Worm (Caenorhabditis elegans) whole organism, late embryonic: Measurements from ENCODE around the gene alfa-1.

ENCODE experiments used
- ceh-18 ChIP-seq: sonication (generic microtip); optimal IDR thresholded peaks from 2 replicates; lab custom pipeline; 2016; ENCODE audit warnings: missing genetic modification characterization, missing compliant biosample characterization
- ceh-19 ChIP-seq: fragments of 200-800 bp; sonication (Bioruptor generic); optimal IDR thresholded peaks from 2 replicates; lab custom pipeline; 2018; ENCODE audit warnings: mild to moderate bottlenecking, missing genetic modification characterization, missing compliant biosample characterization
- ceh-24 ChIP-seq: sonication (generic microtip); optimal IDR thresholded peaks from 2 replicates; lab custom pipeline; 2016; ENCODE audit warnings: mild to moderate bottlenecking, missing genetic modification characterization, missing compliant biosample characterization
- ceh-30 ChIP-seq: fragments of 150-350 bp; optimal IDR thresholded peaks from 2 replicates; lab custom pipeline; 2014; ENCODE audit warnings: missing biosample characterization, missing genetic modification characterization
- ceh-31 ChIP-seq: sonication (generic microtip); optimal IDR thresholded peaks from 2 replicates; lab custom pipeline; 2016; ENCODE audit warnings: missing genetic modification characterization, missing compliant biosample characterization
- ceh-34 ChIP-seq: sonication (generic microtip); optimal IDR thresholded peaks from 2 replicates; lab custom pipeline; 2016; ENCODE audit warnings: mild to moderate bottlenecking, missing genetic modification characterization, missing compliant biosample characterization
- ceh-9 ChIP-seq: sonication (generic microtip); optimal IDR thresholded peaks from 2 replicates; lab custom pipeline; 2016; ENCODE audit warnings: mild to moderate bottlenecking, missing genetic modification characterization, inconsistent platforms, missing compliant biosample characterization
- che-1 ChIP-seq: sonication (generic microtip); optimal IDR thresholded peaks from 2 replicates; lab custom pipeline; 2016; ENCODE audit warnings: mild to moderate bottlenecking, missing genetic modification characterization, missing compliant biosample characterization
- dmd-4 ChIP-seq: sonication (generic microtip); optimal IDR thresholded peaks from 2 replicates; lab custom pipeline; 2016; ENCODE audit warnings: borderline replicate concordance, missing genetic modification characterization, missing compliant biosample characterization
- dve-1 ChIP-seq: sonication (generic microtip); optimal IDR thresholded peaks from 2 replicates; lab custom pipeline; 2017; ENCODE audit warnings: antibody characterized with exemption, mild to moderate bottlenecking, missing genetic modification characterization, missing compliant biosample characterization
- elt-2 ChIP-seq: sonication (generic microtip); optimal IDR thresholded peaks from 2 replicates; lab custom pipeline; 2016; ENCODE audit warnings: missing genetic modification reagents, missing genetic modification characterization, missing compliant biosample characterization
- elt-4 ChIP-seq: sonication (generic microtip); optimal IDR thresholded peaks from 2 replicates; lab custom pipeline; 2016; ENCODE audit warnings: missing genetic modification characterization, missing compliant biosample characterization
- eyg-1 ChIP-seq: sonication (generic microtip); optimal IDR thresholded peaks from 2 replicates; lab custom pipeline; 2016; ENCODE audit warnings: missing genotype, missing genetic modification characterization, missing compliant biosample characterization
- fax-1 ChIP-seq: sonication (generic microtip); optimal IDR thresholded peaks from 2 replicates; lab custom pipeline; 2016; ENCODE audit warnings: missing genotype, missing genetic modification characterization, missing compliant biosample characterization
- fkh-10 ChIP-seq: fragments of 150-350 bp; optimal IDR thresholded peaks from 2 replicates; lab custom pipeline; 2014; ENCODE audit warnings: missing biosample characterization, missing genetic modification reagents, missing genetic modification characterization
- hlh-13 ChIP-seq: fragments of 200-800 bp; sonication (Bioruptor generic); optimal IDR thresholded peaks from 2 replicates; lab custom pipeline; 2018; ENCODE audit warnings: mild to moderate bottlenecking, missing genetic modification characterization, missing compliant biosample characterization
- hlh-15 ChIP-seq: sonication (generic microtip); optimal IDR thresholded peaks from 2 replicates; lab custom pipeline; 2016; ENCODE audit warnings: missing genetic modification characterization, missing compliant biosample characterization
- hlh-8 ChIP-seq: sonication (generic microtip); optimal IDR thresholded peaks from 2 replicates; lab custom pipeline; 2016; ENCODE audit warnings: missing genotype, missing genetic modification characterization, missing compliant biosample characterization
- lin-11 ChIP-seq: fragments of 200-800 bp; sonication (Bioruptor generic); optimal IDR thresholded peaks from 2 replicates; lab custom pipeline; 2018; ENCODE audit warnings: mild to moderate bottlenecking, missing genetic modification characterization, missing compliant biosample characterization
- madf-2 ChIP-seq: sonication (generic microtip); optimal IDR thresholded peaks from 2 replicates; lab custom pipeline; 2017; ENCODE audit warnings: missing genetic modification characterization, missing compliant biosample characterization
- nfya-1 ChIP-seq: sonication (generic microtip); optimal IDR thresholded peaks from 2 replicates; lab custom pipeline; 2017; ENCODE audit warnings: missing genetic modification characterization, mild to moderate bottlenecking, missing compliant biosample characterization, antibody characterized with exemption, moderate library complexity
- nhr-11 ChIP-seq: fragments of 150-350 bp; optimal IDR thresholded peaks from 2 replicates; lab custom pipeline; 2014; ENCODE audit warnings: missing biosample characterization, missing genetic modification characterization
- odd-2 ChIP-seq: sonication (generic microtip); optimal IDR thresholded peaks from 2 replicates; lab custom pipeline; 2017; ENCODE audit warnings: antibody characterized with exemption, mild to moderate bottlenecking, missing genetic modification characterization, missing compliant biosample characterization
- pag-3 ChIP-seq: sonication (generic microtip); optimal IDR thresholded peaks from 2 replicates; lab custom pipeline; 2016; ENCODE audit warnings: missing compliant biosample characterization, missing genetic modification characterization, borderline replicate concordance
- pha-2 ChIP-seq: sonication (generic microtip); optimal IDR thresholded peaks from 2 replicates; lab custom pipeline; 2017; ENCODE audit warnings: mild to moderate bottlenecking, missing genetic modification characterization, missing compliant biosample characterization
- pha-4 ChIP-seq: fragments of 150-350 bp; optimal IDR thresholded peaks from 2 replicates; lab custom pipeline; 2018; ENCODE audit warnings: missing biosample characterization, missing genetic modification reagents, missing genetic modification characterization
- ref-2 ChIP-seq: sonication (generic microtip); optimal IDR thresholded peaks from 2 replicates; lab custom pipeline; 2016; ENCODE audit warnings: missing genetic modification characterization, missing compliant biosample characterization
- rnt-1 ChIP-seq: sonication (generic microtip); optimal IDR thresholded peaks from 2 replicates; lab custom pipeline; 2016; ENCODE audit warnings: missing genetic modification characterization, missing compliant biosample characterization
- sdc-2 ChIP-seq: sonication (generic microtip); optimal IDR thresholded peaks from 2 replicates; lab custom pipeline; 2016; ENCODE audit warnings: missing genotype, missing genetic modification characterization, missing compliant biosample characterization
- sox-4 ChIP-seq: sonication (generic microtip); optimal IDR thresholded peaks from 2 replicates; lab custom pipeline; 2017; ENCODE audit warnings: mild to moderate bottlenecking, missing genetic modification characterization, inconsistent platforms, missing compliant biosample characterization
- tbx-7 ChIP-seq: sonication (generic microtip); optimal IDR thresholded peaks from 2 replicates; lab custom pipeline; 2016; ENCODE audit warnings: missing genotype, missing genetic modification characterization, missing compliant biosample characterization
- ttx-3 ChIP-seq: sonication (generic microtip); optimal IDR thresholded peaks from 2 replicates; lab custom pipeline; 2016; ENCODE audit warnings: missing genetic modification reagents, missing genetic modification characterization, missing compliant biosample characterization
- unc-3 ChIP-seq, 2 experiments: fragments of 200-800 bp in 1 of 2; sonication (Bioruptor generic) in 1 of 2; sonication (generic microtip) in 1 of 2; conservative IDR thresholded peaks in 1 of 2; optimal IDR thresholded peaks in 1 of 2; 2 replicates each; pipeline versions ENCODE4 v1.3.6 to Lab custom; 2016 to 2022; ENCODE audit warnings: missing compliant biosample characterization in 2 of 2, missing genetic modification characterization in 2 of 2, missing genetic modification reagents in 1 of 2
- unc-42 ChIP-seq: sonication (generic microtip); optimal IDR thresholded peaks from 2 replicates; lab custom pipeline; 2016; ENCODE audit warnings: missing genotype, missing genetic modification characterization, missing compliant biosample characterization
- unc-55 ChIP-seq: sonication (generic microtip); optimal IDR thresholded peaks from 2 replicates; lab custom pipeline; 2017; ENCODE audit warnings: missing biosample characterization, missing genetic modification reagents, missing genetic modification characterization
- unc-86 ChIP-seq: sonication (generic microtip); optimal IDR thresholded peaks from 2 replicates; lab custom pipeline; 2016; ENCODE audit warnings: missing genetic modification characterization, missing compliant biosample characterization
- ztf-16 ChIP-seq: sonication (generic microtip); optimal IDR thresholded peaks from 2 replicates; lab custom pipeline; 2017; ENCODE audit warnings: missing genetic modification characterization, missing compliant biosample characterization

Gene alfa-1

ce11 chrII:7623466-7623865 is 38.9 kb downstream of the alfa-1 start:
- TF ChIP-seq rnt-1 (tag; lab: Kevin White, UChicago) (no peak), nhr-11 (tag; lab: Kevin White, UChicago) (no peak), dve-1 (tag; lab: Kevin White, UChicago) (no peak), ceh-30 (tag; lab: Kevin White, UChicago) (no peak), unc-42 (tag; lab: Kevin White, UChicago) (no peak), elt-2 (tag; lab: Kevin White, UChicago) (peak; percentile 14), pha-2 (tag; lab: Kevin White, UChicago) (peak; percentile 10), ceh-24 (tag; lab: Kevin White, UChicago) (no peak), tbx-7 (tag; lab: Kevin White, UChicago) (no peak), unc-55 (peak; percentile 54), hlh-8 (tag; lab: Kevin White, UChicago) (no peak), ceh-34 (tag; lab: Kevin White, UChicago) (peak; percentile 45), pag-3 (tag; lab: Kevin White, UChicago) (no peak), sdc-2 (tag; lab: Kevin White, UChicago) (no peak), dmd-4 (tag; lab: Kevin White, UChicago) (no peak), hlh-15 (tag; lab: Kevin White, UChicago) (no peak), hlh-13 (GFP tag; lab: Kevin White, UChicago) (no peak), odd-2 (tag; lab: Kevin White, UChicago) (no peak), unc-86 (tag; lab: Kevin White, UChicago) (no peak), sox-4 (tag; lab: Kevin White, UChicago) (no peak), ztf-16 (tag; lab: Kevin White, UChicago) (no peak), ceh-18 (tag; lab: Kevin White, UChicago) (no peak), fax-1 (tag; lab: Kevin White, UChicago) (no peak), pha-4 (tag; lab: Kevin White, UChicago) (no peak), elt-4 (tag; lab: Kevin White, UChicago) (no peak), ceh-19 (no peak), nfya-1 (tag; lab: Kevin White, UChicago) (no peak), fkh-10 (GFP tag; lab: Kevin White, UChicago) (no peak), madf-2 (tag; lab: Kevin White, UChicago) (no peak), ceh-9 (no peak), lin-11 (tag; lab: Kevin White, UChicago) (no peak), che-1 (tag; lab: Kevin White, UChicago) (no peak), unc-3 (GFP tag; conservative IDR thresholded peaks at IDR 0.05; lab: Robert Waterston, UW) (no peak), unc-3 (tag; optimal IDR thresholded peaks at IDR 0.05; lab: Kevin White, UChicago) (no peak)

- TF ChIP-seq unc-42 (tag; lab: Kevin White, UChicago) (peak; percentile 14), ceh-31 (tag; lab: Kevin White, UChicago) (peak; percentile 32), ref-2 (tag; lab: Kevin White, UChicago) (peak; percentile 5), nfya-1 (tag; lab: Kevin White, UChicago) (no peak)
Observed at ce11 chrII:7621513-7621912, 40.8 kb downstream of the alfa-1 start.

- TF ChIP-seq ttx-3 (tag; lab: Kevin White, UChicago) (no peak), eyg-1 (tag; lab: Kevin White, UChicago) (no peak), sdc-2 (tag; lab: Kevin White, UChicago) (no peak)
Observed at ce11 chrII:7620413-7620812, 41.9 kb downstream of the alfa-1 start, which contains the start of gene R07G3.8. Gene R07G3.8 (minus strand): TSS chrII:7620513.
